Worm (Caenorhabditis elegans): ENCODE data around the gene ssp-35.

DNA sequence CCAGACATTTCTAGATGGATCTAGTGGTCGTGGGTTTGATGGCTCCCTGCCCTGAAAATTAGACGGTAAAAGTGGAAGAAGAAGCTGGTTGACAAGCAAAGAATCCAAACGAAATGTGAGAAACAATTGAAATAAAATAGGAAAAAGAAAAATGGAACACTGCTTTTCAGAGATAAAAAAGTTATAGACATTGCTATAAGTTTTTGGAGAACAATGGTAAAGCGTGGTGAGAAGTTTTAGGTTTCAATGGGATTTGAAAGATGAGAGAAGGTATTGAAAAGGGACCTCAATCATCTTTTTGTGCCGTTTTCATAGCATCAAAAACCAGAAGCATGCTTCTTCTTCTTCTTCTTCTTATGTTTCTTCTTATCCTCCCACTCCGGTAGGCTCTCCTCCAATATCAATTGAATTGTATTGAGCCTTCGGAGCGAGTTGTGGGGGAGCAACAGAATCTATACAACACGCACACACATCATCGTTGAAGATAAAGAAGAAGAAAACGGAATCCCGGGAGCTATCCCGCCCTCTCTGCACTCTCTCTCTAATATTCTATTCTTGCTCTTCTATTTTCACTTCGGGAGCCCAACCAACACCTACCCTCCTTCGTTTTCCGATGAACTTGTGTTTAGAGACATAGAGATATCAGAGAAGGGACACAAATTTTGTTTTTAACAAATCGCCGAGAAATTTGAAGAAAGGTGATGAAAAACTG is 29.2 kb downstream of the ssp-35 start, which contains the start of gene myo-3:
- TF ChIP-seq W03F9.2 (tag; optimal IDR thresholded peaks at IDR 0.05) (no peak), him-1 (tag; optimal IDR thresholded peaks at IDR 0.05) (no peak), dao-5 (tag; optimal IDR thresholded peaks at IDR 0.05) (no peak)
